Worm (Caenorhabditis elegans) whole organism, late embryonic: ENCODE data around the gene F58A6.1.
A peak's percentile ranks its signal among the peaks of the same experiment; 100 is the strongest.

Experiments used
- C38D4.7 ChIP-seq: fragments of 200-800 bp; sonication (Bioruptor generic); optimal IDR thresholded peaks from 2 replicates; lab custom pipeline; 2018; ENCODE audit warnings: mild to moderate bottlenecking, missing genetic modification characterization, moderate library complexity, missing compliant biosample characterization
- F13H6.1 ChIP-seq: sonication (generic microtip); optimal IDR thresholded peaks from 2 replicates; lab custom pipeline; 2016; ENCODE audit warnings: missing genetic modification characterization, missing compliant biosample characterization
- K09A11.1 ChIP-seq: sonication (generic microtip); optimal IDR thresholded peaks from 2 replicates; lab custom pipeline; 2017; ENCODE audit warnings: antibody characterized with exemption, mild to moderate bottlenecking, missing genetic modification characterization, missing compliant biosample characterization; ENCODE audit not compliant: insufficient read depth
- ceh-18 ChIP-seq: sonication (generic microtip); optimal IDR thresholded peaks from 2 replicates; lab custom pipeline; 2016; ENCODE audit warnings: missing genetic modification characterization, missing compliant biosample characterization
- ceh-19 ChIP-seq: fragments of 200-800 bp; sonication (Bioruptor generic); optimal IDR thresholded peaks from 2 replicates; lab custom pipeline; 2018; ENCODE audit warnings: mild to moderate bottlenecking, missing genetic modification characterization, missing compliant biosample characterization
- ceh-2 ChIP-seq: sonication (generic microtip); optimal IDR thresholded peaks from 2 replicates; lab custom pipeline; 2016; ENCODE audit warnings: missing genotype, missing genetic modification characterization, missing compliant biosample characterization
- ceh-22 ChIP-seq: sonication (generic microtip); optimal IDR thresholded peaks from 2 replicates; lab custom pipeline; 2017; ENCODE audit warnings: missing biosample characterization, missing genetic modification characterization
- ceh-24 ChIP-seq: sonication (generic microtip); optimal IDR thresholded peaks from 2 replicates; lab custom pipeline; 2016; ENCODE audit warnings: mild to moderate bottlenecking, missing genetic modification characterization, missing compliant biosample characterization
- ceh-30 ChIP-seq: fragments of 150-350 bp; optimal IDR thresholded peaks from 2 replicates; lab custom pipeline; 2014; ENCODE audit warnings: missing biosample characterization, missing genetic modification characterization
- ceh-31 ChIP-seq: sonication (generic microtip); optimal IDR thresholded peaks from 2 replicates; lab custom pipeline; 2016; ENCODE audit warnings: missing genetic modification characterization, missing compliant biosample characterization
- ceh-45 ChIP-seq: fragments of 200-800 bp; sonication (Bioruptor generic); IDR thresholded peaks from 2 replicates; pipeline ENCODE4 v1.3.6; 2022; ENCODE audit warnings: missing genetic modification reagents, missing genetic modification characterization, missing compliant biosample characterization
- che-1 ChIP-seq: sonication (generic microtip); optimal IDR thresholded peaks from 2 replicates; lab custom pipeline; 2016; ENCODE audit warnings: mild to moderate bottlenecking, missing genetic modification characterization, missing compliant biosample characterization
- elt-2 ChIP-seq: sonication (generic microtip); optimal IDR thresholded peaks from 2 replicates; lab custom pipeline; 2016; ENCODE audit warnings: missing genetic modification reagents, missing genetic modification characterization, missing compliant biosample characterization
- elt-4 ChIP-seq: sonication (generic microtip); optimal IDR thresholded peaks from 2 replicates; lab custom pipeline; 2016; ENCODE audit warnings: missing genetic modification characterization, missing compliant biosample characterization
- ets-4 ChIP-seq: sonication (generic microtip); optimal IDR thresholded peaks from 2 replicates; lab custom pipeline; 2016; ENCODE audit warnings: missing genetic modification characterization, missing compliant biosample characterization
- fkh-10 ChIP-seq: fragments of 150-350 bp; optimal IDR thresholded peaks from 2 replicates; lab custom pipeline; 2014; ENCODE audit warnings: missing biosample characterization, missing genetic modification reagents, missing genetic modification characterization
- gmeb-2 ChIP-seq: sonication (generic microtip); optimal IDR thresholded peaks from 2 replicates; lab custom pipeline; 2016; ENCODE audit warnings: missing genetic modification characterization, inconsistent platforms, missing compliant biosample characterization
- hlh-13 ChIP-seq: fragments of 200-800 bp; sonication (Bioruptor generic); optimal IDR thresholded peaks from 2 replicates; lab custom pipeline; 2018; ENCODE audit warnings: mild to moderate bottlenecking, missing genetic modification characterization, missing compliant biosample characterization
- hlh-15 ChIP-seq: sonication (generic microtip); optimal IDR thresholded peaks from 2 replicates; lab custom pipeline; 2016; ENCODE audit warnings: missing genetic modification characterization, missing compliant biosample characterization
- hlh-6 ChIP-seq: sonication (generic microtip); optimal IDR thresholded peaks from 2 replicates; lab custom pipeline; 2016; ENCODE audit warnings: missing genotype, missing genetic modification characterization, missing compliant biosample characterization
- hlh-8 ChIP-seq: sonication (generic microtip); optimal IDR thresholded peaks from 2 replicates; lab custom pipeline; 2016; ENCODE audit warnings: missing genotype, missing genetic modification characterization, missing compliant biosample characterization
- madf-2 ChIP-seq: sonication (generic microtip); optimal IDR thresholded peaks from 2 replicates; lab custom pipeline; 2017; ENCODE audit warnings: missing genetic modification characterization, missing compliant biosample characterization
- mec-3 ChIP-seq: sonication (generic microtip); optimal IDR thresholded peaks from 2 replicates; lab custom pipeline; 2016; ENCODE audit warnings: borderline replicate concordance, missing genetic modification characterization, missing compliant biosample characterization
- npax-4 ChIP-seq: sonication (generic microtip); optimal IDR thresholded peaks from 2 replicates; lab custom pipeline; 2016; ENCODE audit warnings: missing genetic modification characterization, missing compliant biosample characterization
- odd-2 ChIP-seq: sonication (generic microtip); optimal IDR thresholded peaks from 2 replicates; lab custom pipeline; 2017; ENCODE audit warnings: antibody characterized with exemption, mild to moderate bottlenecking, missing genetic modification characterization, missing compliant biosample characterization
- pag-3 ChIP-seq: sonication (generic microtip); optimal IDR thresholded peaks from 2 replicates; lab custom pipeline; 2016; ENCODE audit warnings: missing compliant biosample characterization, missing genetic modification characterization, borderline replicate concordance
- pat-9 ChIP-seq: fragments of 200-800 bp; sonication (Bioruptor generic); optimal IDR thresholded peaks from 2 replicates; lab custom pipeline; 2018; ENCODE audit warnings: mild to moderate bottlenecking, missing genetic modification characterization, moderate library complexity, missing compliant biosample characterization
- pax-1 ChIP-seq: fragments of 150-350 bp; optimal IDR thresholded peaks from 2 replicates; lab custom pipeline; 2014; ENCODE audit warnings: missing biosample characterization, missing genetic modification characterization
- pha-2 ChIP-seq: sonication (generic microtip); optimal IDR thresholded peaks from 2 replicates; lab custom pipeline; 2017; ENCODE audit warnings: mild to moderate bottlenecking, missing genetic modification characterization, missing compliant biosample characterization
- pha-4 ChIP-seq: fragments of 150-350 bp; optimal IDR thresholded peaks from 2 replicates; lab custom pipeline; 2018; ENCODE audit warnings: missing biosample characterization, missing genetic modification reagents, missing genetic modification characterization
- rnt-1 ChIP-seq: sonication (generic microtip); optimal IDR thresholded peaks from 2 replicates; lab custom pipeline; 2016; ENCODE audit warnings: missing genetic modification characterization, missing compliant biosample characterization
- syd-9 ChIP-seq: sonication (generic microtip); optimal IDR thresholded peaks from 2 replicates; lab custom pipeline; 2016; ENCODE audit warnings: mild to moderate bottlenecking, missing genetic modification characterization, moderate library complexity, missing compliant biosample characterization
- ttx-3 ChIP-seq: sonication (generic microtip); optimal IDR thresholded peaks from 2 replicates; lab custom pipeline; 2016; ENCODE audit warnings: missing genetic modification reagents, missing genetic modification characterization, missing compliant biosample characterization
- unc-3 ChIP-seq, 2 experiments: fragments of 200-800 bp in 1 of 2; sonication (Bioruptor generic) in 1 of 2; sonication (generic microtip) in 1 of 2; conservative IDR thresholded peaks in 1 of 2; optimal IDR thresholded peaks in 1 of 2; 2 replicates each; pipeline versions ENCODE4 v1.3.6 to Lab custom; 2016 to 2022; ENCODE audit warnings: missing compliant biosample characterization in 2 of 2, missing genetic modification characterization in 2 of 2, missing genetic modification reagents in 1 of 2
- unc-55 ChIP-seq: sonication (generic microtip); optimal IDR thresholded peaks from 2 replicates; lab custom pipeline; 2017; ENCODE audit warnings: missing biosample characterization, missing genetic modification reagents, missing genetic modification characterization
- unc-86 ChIP-seq: sonication (generic microtip); optimal IDR thresholded peaks from 2 replicates; lab custom pipeline; 2016; ENCODE audit warnings: missing genetic modification characterization, missing compliant biosample characterization
- ztf-16 ChIP-seq: sonication (generic microtip); optimal IDR thresholded peaks from 2 replicates; lab custom pipeline; 2017; ENCODE audit warnings: missing genetic modification characterization, missing compliant biosample characterization

The F58A6.1 gene

DNA sequence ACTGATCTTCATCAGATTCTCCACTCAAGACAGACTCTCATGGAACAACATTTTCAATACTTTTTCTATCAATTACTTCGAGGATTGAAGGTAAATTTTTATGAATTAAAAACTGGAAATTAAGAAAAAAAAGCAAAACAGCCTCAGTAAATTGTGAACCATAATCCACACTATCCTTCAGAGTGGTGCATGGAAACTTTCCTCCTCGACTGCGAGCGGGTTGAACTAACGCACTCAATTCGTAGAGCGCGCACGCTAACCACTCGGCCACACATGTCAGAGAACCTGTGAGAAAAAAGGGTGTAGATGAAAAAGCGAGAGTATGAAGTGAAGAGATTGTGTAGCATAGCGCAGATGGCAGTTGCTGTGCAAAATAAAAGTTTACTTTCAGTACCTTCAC is 37.7 kb upstream of the F58A6.1 start (continued):
- TF ChIP-seq npax-4: peak; percentile 92
- peak; percentile 97 for TF ChIP-seq unc-3 (GFP tag; conservative IDR thresholded peaks at IDR 0.05; lab: Robert Waterston, UW)
- TF ChIP-seq unc-3 (tag; optimal IDR thresholded peaks at IDR 0.05; lab: Kevin White, UChicago): peak; percentile 91
- peak; percentile 72 for TF ChIP-seq odd-2 (tag; lab: Kevin White, UChicago)
- peak; percentile 68 for TF ChIP-seq pag-3
- no peak for TF ChIP-seq unc-55
- TF ChIP-seq syd-9 (tag; lab: Kevin White, UChicago): peak; percentile 96
- peak; percentile 87 for TF ChIP-seq mec-3 (tag; lab: Kevin White, UChicago)
- TF ChIP-seq fkh-10 (GFP tag; lab: Kevin White, UChicago): peak; percentile 79
- TF ChIP-seq elt-2 (tag; lab: Kevin White, UChicago): peak; percentile 100
- TF ChIP-seq C38D4.7 (GFP tag; lab: Kevin White, UChicago): peak; percentile 96
- peak; percentile 96 for TF ChIP-seq che-1 (tag; lab: Kevin White, UChicago)
- TF ChIP-seq unc-86: peak; percentile 92
- TF ChIP-seq ttx-3: peak; percentile 94
- peak; percentile 96 for TF ChIP-seq madf-2 (tag; lab: Kevin White, UChicago)
- peak; percentile 90 for TF ChIP-seq K09A11.1 (tag; lab: Kevin White, UChicago)
- TF ChIP-seq gmeb-2 (tag; lab: Kevin White, UChicago): peak; percentile 98
- peak; percentile 92 for TF ChIP-seq F13H6.1 (tag; lab: Kevin White, UChicago)
- peak; percentile 74 for TF ChIP-seq ceh-30 (tag; lab: Kevin White, UChicago)
- peak; percentile 92 for TF ChIP-seq ceh-45
- peak; percentile 98 for TF ChIP-seq hlh-6
- TF ChIP-seq pha-4 (tag; lab: Kevin White, UChicago): no peak
- peak; percentile 81 for TF ChIP-seq ceh-31
- peak; percentile 95 for TF ChIP-seq hlh-13 (GFP tag; lab: Kevin White, UChicago)
- peak; percentile 51 for TF ChIP-seq ets-4 (tag; lab: Kevin White, UChicago)
- TF ChIP-seq ceh-22 (tag; lab: Kevin White, UChicago): peak; percentile 28
- peak; percentile 86 for TF ChIP-seq ceh-24
- TF ChIP-seq pat-9: peak; percentile 98
- peak; percentile 86 for TF ChIP-seq ceh-2 (tag; lab: Kevin White, UChicago)
- TF ChIP-seq ceh-18 (tag; lab: Kevin White, UChicago): peak; percentile 90
- peak; percentile 93 for TF ChIP-seq elt-4

DNA sequence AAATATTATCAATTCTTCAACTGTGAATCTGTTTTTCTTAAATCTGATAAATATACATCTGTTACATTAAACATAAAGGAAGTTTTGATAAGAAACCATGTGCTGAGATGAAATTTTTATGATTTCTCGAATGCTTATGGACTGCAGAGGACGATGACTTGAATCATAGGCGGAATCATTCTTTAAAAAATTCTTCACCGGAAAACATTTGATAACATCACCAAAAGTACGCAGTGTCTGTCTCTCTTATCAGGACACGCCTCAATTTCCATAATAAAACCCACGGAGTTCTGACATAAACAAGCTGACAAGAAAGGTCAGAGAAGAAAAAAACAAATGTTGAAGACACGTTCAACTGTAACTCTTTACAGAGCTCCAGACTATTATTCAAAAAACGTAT is 33.0 kb upstream of the F58A6.1 start, which contains the start of gene F09C12.2:
TSS of gene F09C12.2 (plus strand) at position 320 of the 400 bp plus-strand sequence.
- TF ChIP-seq elt-2 (tag; lab: Kevin White, UChicago) (no peak), pha-2 (tag; lab: Kevin White, UChicago) (no peak), ceh-18 (tag; lab: Kevin White, UChicago) (no peak)

DNA sequence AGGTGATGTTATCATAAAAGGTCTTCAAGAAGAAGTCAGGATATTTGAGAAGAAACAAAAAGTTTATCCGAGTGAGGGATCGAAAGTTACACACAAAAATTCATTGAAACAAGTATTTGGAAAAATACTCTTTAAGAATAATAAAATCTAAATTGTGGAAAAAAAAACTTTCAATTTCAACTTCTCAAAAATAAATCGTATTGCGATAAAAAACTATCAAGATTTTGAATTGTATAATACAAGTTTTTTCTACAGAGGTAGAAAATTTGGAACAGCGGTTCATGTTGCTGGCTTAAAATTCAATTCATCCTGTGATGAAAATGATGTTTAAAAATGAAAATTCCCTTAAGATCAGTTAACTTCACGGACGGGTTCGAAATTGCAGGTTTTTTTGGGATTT is 30.6 kb upstream of the F58A6.1 start, which contains the start of gene F09C12.8:
TSS of gene F09C12.8 (plus strand) at position 301 of the 400 bp plus-strand sequence.
- TF ChIP-seq hlh-8 (tag; lab: Kevin White, UChicago) (no peak), ceh-22 (tag; lab: Kevin White, UChicago) (no peak), ttx-3 (no peak), pax-1 (tag; lab: Kevin White, UChicago) (no peak), ztf-16 (no peak), unc-86 (no peak), ceh-19 (GFP tag; lab: Kevin White, UChicago) (no peak), C38D4.7 (GFP tag; lab: Kevin White, UChicago) (no peak), pha-2 (tag; lab: Kevin White, UChicago) (no peak), rnt-1 (tag; lab: Kevin White, UChicago) (no peak), hlh-15 (tag; lab: Kevin White, UChicago) (no peak)
